Fruit fly (Drosophila melanogaster) whole organism: ENCODE measurements around the gene CG13047.

Experiments
- Dll ChIP-seq: fragments of >200 bp; optimal IDR thresholded peaks from 2 replicates; lab custom pipeline; 2017
- EcR ChIP-seq, 2 experiments: fragments of >200 bp; optimal IDR thresholded peaks; 2 replicates each; lab custom pipeline; 2017; ENCODE audit warnings: missing biosample characterization in 2 of 2, missing genetic modification characterization in 2 of 2, missing genetic modification reagents in 2 of 2
- pan ChIP-seq: fragments of >200 bp; optimal IDR thresholded peaks from 2 replicates; lab custom pipeline; 2017
- psq ChIP-seq: fragments of >200 bp; optimal IDR thresholded peaks from 2 replicates; lab custom pipeline; 2017
- usp ChIP-seq: fragments of >200 bp; optimal IDR thresholded peaks from 2 replicates; lab custom pipeline; 2017; ENCODE audit warnings: missing biosample characterization, missing genetic modification characterization, mixed read lengths

dm6 chr3L:16319399-16319906 is 34.3 kb upstream of the CG13047 start, which contains the start of the genes CG13041 and CG13060:
- TF ChIP-seq pan (lab: Kevin White, UChicago) = no peak
- TF ChIP-seq usp = no peak
- TF ChIP-seq psq (lab: Kevin White, UChicago) = no peak
- TF ChIP-seq Dll (lab: Kevin White, UChicago) = no peak
- TF ChIP-seq EcR (GFP tag; optimal IDR thresholded peaks at IDR 0.05; lab: Kevin White, UChicago) = no peak
